Worm (Caenorhabditis elegans) whole organism, L4 larva: ENCODE results near the gene B0244.16.

Experiments
- R02D3.7 ChIP-seq: fragments of 150-350 bp; sonication (generic microtip); optimal IDR thresholded peaks from 3 replicates; lab custom pipeline; 2014; ENCODE audit warnings: missing biosample characterization, missing genetic modification characterization
- Y75B8A.6 ChIP-seq: fragments of 200-800 bp; sonication (Bioruptor generic); IDR thresholded peaks from 2 replicates; pipeline ENCODE4 v1.3.6; 2022; ENCODE audit warnings: missing genetic modification reagents, missing genetic modification characterization, missing compliant biosample characterization
- ama-1 ChIP-seq: fragments of 150-350 bp; optimal IDR thresholded peaks from 2 replicates; lab custom pipeline; 2014; ENCODE audit warnings: inconsistent platforms, mixed read lengths
- nhr-11 ChIP-seq: fragments of 150-350 bp; optimal IDR thresholded peaks from 2 replicates; lab custom pipeline; 2014; ENCODE audit warnings: missing biosample characterization, missing genetic modification characterization

- no peak for TF ChIP-seq nhr-11 (tag; lab: Kevin White, UChicago)
- TF ChIP-seq Y75B8A.6, result no peak
- TF ChIP-seq R02D3.7, result no peak
- TF ChIP-seq ama-1 (lab: Kevin White, UChicago), result no peak
These were observed 10.7 kb upstream of the B0244.16 start for ce11 chrIII:5730041-5730440.
